Worm (Caenorhabditis elegans) whole organism, early embryonic: ENCODE data around the gene Y37E11B.5.

Experiments used
- B0310.2 ChIP-seq: sonication (generic microtip); optimal IDR thresholded peaks from 2 replicates; lab custom pipeline; 2016; ENCODE audit warnings: mild to moderate bottlenecking, missing genetic modification characterization, missing compliant biosample characterization
- F13C5.2 ChIP-seq: sonication (generic microtip); optimal IDR thresholded peaks from 2 replicates; lab custom pipeline; 2017; ENCODE audit warnings: mild to moderate bottlenecking, missing genetic modification characterization, inconsistent platforms, missing compliant biosample characterization
- aly-1 ChIP-seq: sonication (generic microtip); optimal IDR thresholded peaks from 2 replicates; lab custom pipeline; 2016; ENCODE audit warnings: missing genetic modification characterization, missing compliant biosample characterization
- ama-1 ChIP-seq: fragments of 150-350 bp; optimal IDR thresholded peaks from 2 replicates; lab custom pipeline; 2014
- ceh-36 ChIP-seq: sonication (generic microtip); optimal IDR thresholded peaks from 2 replicates; lab custom pipeline; 2016; ENCODE audit warnings: missing genetic modification characterization, inconsistent platforms, missing compliant biosample characterization
- flt-1 ChIP-seq: fragments of 200-800 bp; sonication (Bioruptor generic); IDR thresholded peaks from 2 replicates; pipeline ENCODE4 v1.3.6; 2022; ENCODE audit warnings: missing genetic modification characterization, missing compliant biosample characterization
- hmbx-1 ChIP-seq: sonication (generic microtip); optimal IDR thresholded peaks from 2 replicates; lab custom pipeline; 2016; ENCODE audit warnings: mild to moderate bottlenecking, missing genetic modification characterization, missing compliant biosample characterization
- hmg-4 ChIP-seq: fragments of 200-800 bp; sonication (Bioruptor generic); optimal IDR thresholded peaks from 2 replicates; lab custom pipeline; 2018; ENCODE audit warnings: mild to moderate bottlenecking, missing genetic modification characterization, missing compliant biosample characterization
- hnd-1 ChIP-seq: sonication (generic microtip); optimal IDR thresholded peaks from 2 replicates; lab custom pipeline; 2016; ENCODE audit warnings: missing genetic modification characterization, missing compliant biosample characterization
- pes-1 ChIP-seq: fragments of 200-800 bp; sonication (Bioruptor generic); IDR thresholded peaks from 2 replicates; pipeline ENCODE4 v1.3.6; 2022; ENCODE audit warnings: missing genetic modification reagents, missing genetic modification characterization, missing compliant biosample characterization
- scrt-1 ChIP-seq: fragments of 200-800 bp; sonication (Bioruptor generic); IDR thresholded peaks from 2 replicates; pipeline ENCODE4 v1.3.6; 2022; ENCODE audit warnings: missing genetic modification characterization, missing compliant biosample characterization
- sea-1 ChIP-seq: fragments of 200-800 bp; sonication (Bioruptor generic); conservative IDR thresholded peaks from 2 replicates; pipeline ENCODE4 v1.3.6; 2022; ENCODE audit warnings: missing genetic modification characterization, missing compliant biosample characterization
- tbx-37 ChIP-seq: fragments of 200-800 bp; sonication (Bioruptor generic); conservative IDR thresholded peaks from 2 replicates; pipeline ENCODE4 v1.3.6; 2022; ENCODE audit warnings: missing genetic modification reagents, missing genetic modification characterization, missing compliant biosample characterization

DNA sequence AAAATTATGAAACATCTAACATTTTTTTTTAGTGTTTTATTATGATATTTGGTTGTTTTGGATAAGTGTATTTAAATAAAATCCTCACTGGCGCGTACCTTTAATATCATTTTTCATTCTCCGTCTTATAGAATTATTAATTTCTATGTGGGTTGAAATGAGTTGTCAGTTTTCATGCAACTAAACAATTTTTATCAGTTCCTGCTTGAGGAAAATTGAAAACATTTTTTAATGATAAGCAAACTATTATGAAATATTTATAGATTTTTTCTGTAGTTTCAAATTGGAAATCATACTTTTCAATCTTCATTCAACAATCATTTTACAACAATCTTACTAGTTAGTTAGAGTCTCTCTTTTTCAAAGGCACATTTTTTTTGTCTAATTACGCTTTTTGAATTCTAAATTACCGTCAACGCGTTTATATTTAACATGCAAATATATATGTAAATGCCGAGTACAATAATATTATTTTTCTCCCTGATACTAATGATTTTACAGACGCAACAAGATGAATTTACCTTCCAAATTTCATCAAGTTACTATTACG lies 8.0 kb upstream of the Y37E11B.5 start, which contains the start of the genes Y37E11B.10 and kgb-2:
- TF ChIP-seq hmg-4 (GFP tag; lab: Kevin White, UChicago) (no peak), tbx-37 (GFP tag; lab: Robert Waterston, UW) (no peak), ceh-36 (no peak), aly-1 (tag; lab: Kevin White, UChicago) (no peak), scrt-1 (GFP tag; lab: Robert Waterston, UW) (no peak), ama-1 (lab: Kevin White, UChicago) (no peak), F13C5.2 (tag; lab: Kevin White, UChicago) (no peak), hnd-1 (no peak), flt-1 (GFP tag; lab: Robert Waterston, UW) (no peak), hmbx-1 (tag; lab: Kevin White, UChicago) (no peak), pes-1 (GFP tag; lab: Robert Waterston, UW) (no peak), sea-1 (GFP tag; lab: Robert Waterston, UW) (no peak), B0310.2 (tag; lab: Kevin White, UChicago) (no peak)
